Fruit fly (Drosophila melanogaster) whole organism, larva: Measurements from ENCODE around the gene SdicB.

Source experiments
- noc ChIP-seq: fragments of 200-800 bp; sonication (Bioruptor generic); optimal IDR thresholded peaks from 3 replicates; lab custom pipeline; 2019; ENCODE audit warnings: missing biosample characterization, mild to moderate bottlenecking, missing genetic modification characterization, moderate library complexity

The SdicB gene

DNA sequence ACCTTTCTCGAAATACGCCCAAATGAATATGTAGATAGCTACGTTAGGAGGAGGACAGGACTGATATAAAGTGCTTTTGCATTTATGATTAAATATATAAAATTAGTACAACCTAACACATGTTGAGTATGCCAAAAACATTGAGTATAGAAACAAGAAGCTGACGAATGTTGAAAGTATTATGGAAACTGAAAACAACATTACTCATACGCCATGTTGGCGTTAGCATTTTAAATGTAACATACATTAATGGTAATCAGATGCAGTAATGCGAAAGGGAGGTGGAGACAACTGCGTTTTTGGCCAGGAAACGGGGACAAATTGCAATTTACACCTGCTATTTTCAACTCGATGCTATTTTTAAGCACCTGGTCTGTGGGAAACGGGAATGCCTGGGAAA is 50.9 kb downstream of the SdicB start:
- no peak for TF ChIP-seq noc (tag; lab: Kevin White, UChicago)

DNA sequence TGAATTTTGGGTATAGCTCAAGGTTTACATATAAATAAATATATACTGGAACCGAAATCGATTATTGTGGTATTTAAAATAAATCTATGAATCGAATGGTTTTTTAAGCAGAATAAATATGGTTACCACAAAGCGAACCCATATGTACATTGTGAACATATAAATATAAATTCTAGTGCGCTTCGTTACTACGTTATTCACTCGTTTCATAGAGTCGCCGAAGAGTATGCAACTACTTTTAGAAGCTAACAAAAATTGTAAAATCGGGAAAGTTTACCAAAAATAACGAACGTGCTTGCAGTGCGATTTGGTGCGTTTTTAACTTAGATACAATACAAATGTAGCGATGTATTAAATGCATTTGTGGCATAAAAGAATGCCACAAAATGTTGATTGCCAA is 53.5 kb downstream of the SdicB start:
- no peak for TF ChIP-seq noc (tag; lab: Kevin White, UChicago)
